Worm (Caenorhabditis elegans) whole organism, L4 larva: ENCODE data around the gene srh-147.

Source experiments
- ceh-28 ChIP-seq: fragments of 150-350 bp; optimal IDR thresholded peaks from 2 replicates; lab custom pipeline; 2014; ENCODE audit warnings: missing biosample characterization, missing genetic modification reagents, missing genetic modification characterization
- ceh-44 ChIP-seq: fragments of 200-800 bp; sonication (Bioruptor generic); IDR thresholded peaks from 2 replicates; pipeline ENCODE4 v1.3.6; 2022; ENCODE audit warnings: missing genetic modification reagents, missing genetic modification characterization, missing compliant biosample characterization
- ctbp-1 ChIP-seq: fragments of 200-800 bp; sonication (Bioruptor generic); IDR thresholded peaks from 2 replicates; pipeline ENCODE4 v1.3.6; 2022; ENCODE audit warnings: missing genetic modification reagents, missing genetic modification characterization, missing compliant biosample characterization
- duxl-1 ChIP-seq: sonication (generic microtip); optimal IDR thresholded peaks from 2 replicates; lab custom pipeline; 2016; ENCODE audit warnings: mild to moderate bottlenecking, missing genetic modification characterization, moderate library complexity, missing compliant biosample characterization; ENCODE audit not compliant: poor library complexity
- egl-43 ChIP-seq: fragments of 200-800 bp; sonication (Bioruptor generic); IDR thresholded peaks from 2 replicates; pipeline ENCODE4 v1.3.6; 2022; ENCODE audit warnings: missing genetic modification reagents, missing genetic modification characterization, missing compliant biosample characterization
- pqm-1 ChIP-seq: sonication (generic microtip); optimal IDR thresholded peaks from 2 replicates; lab custom pipeline; 2017; ENCODE audit warnings: missing biosample characterization, missing genetic modification characterization
- snpc-4 ChIP-seq: fragments of 150-350 bp; optimal IDR thresholded peaks from 2 replicates; lab custom pipeline; 2014; ENCODE audit warnings: missing biosample characterization, missing genetic modification characterization
- unc-62 ChIP-seq, 3 experiments: fragments of 150-350 bp in 1 of 3; sonication (generic microtip); optimal IDR thresholded peaks in 2 of 3; peaks in 1 of 3; 1 replicate in 1 of 3; 2 replicates in 2 of 3; lab custom pipeline; 2014 to 2017; ENCODE audit warnings: missing biosample characterization in 3 of 3, missing genetic modification characterization in 3 of 3, missing genetic modification reagents in 3 of 3, missing genotype in 1 of 3
- ztf-11 ChIP-seq: fragments of 150-350 bp; optimal IDR thresholded peaks from 2 replicates; lab custom pipeline; 2014; ENCODE audit warnings: missing biosample characterization, missing genetic modification characterization

ce11 chrV:15831586-15831985 lies 18.5 kb downstream of the srh-147 start, which contains the start of gene srbc-56:
- TF ChIP-seq duxl-1 (tag; lab: Kevin White, UChicago) = no peak
- no peak for TF ChIP-seq ztf-11 (tag; lab: Kevin White, UChicago)
- TF ChIP-seq pqm-1 (tag; lab: Kevin White, UChicago) = no peak
- TF ChIP-seq ctbp-1 (GFP tag; lab: Robert Waterston, UW) = no peak
- TF ChIP-seq snpc-4 (tag; lab: Kevin White, UChicago) = no peak
- TF ChIP-seq ceh-44 (GFP tag; lab: Robert Waterston, UW) = no peak
- no peak for TF ChIP-seq unc-62 (GFP tag; optimal IDR thresholded peaks at IDR 0.05 in 1 of 2; lab: Kevin White, UChicago)
- TF ChIP-seq unc-62 (tag; optimal IDR thresholded peaks at IDR 0.05; lab: Kevin White, UChicago) = no peak
- no peak for TF ChIP-seq ceh-28 (tag; lab: Kevin White, UChicago)
- no peak for TF ChIP-seq egl-43 (GFP tag; lab: Robert Waterston, UW)
